Worm (Caenorhabditis elegans) whole organism, mixed stage, embryonic: ENCODE results near the gene nsph-4.3.

ENCODE experiments used
- ceh-43 ChIP-seq: fragments of 200-800 bp; sonication (Bioruptor generic); optimal IDR thresholded peaks from 2 replicates; lab custom pipeline; 2018; ENCODE audit warnings: mild to moderate bottlenecking, missing genetic modification characterization, moderate library complexity, missing compliant biosample characterization
- ces-1 ChIP-seq: fragments of 150-350 bp; optimal IDR thresholded peaks from 2 replicates; lab custom pipeline; 2014; ENCODE audit warnings: missing biosample characterization, missing genetic modification reagents, missing genetic modification characterization
- hlh-1 ChIP-seq: fragments of 150-350 bp; optimal IDR thresholded peaks from 2 replicates; lab custom pipeline; 2014; ENCODE audit warnings: missing biosample characterization, missing genetic modification reagents, missing genetic modification characterization
- lsy-2 ChIP-seq: fragments of 150-350 bp; optimal IDR thresholded peaks from 2 replicates; lab custom pipeline; 2014; ENCODE audit warnings: missing biosample characterization, missing genetic modification characterization
- mep-1 ChIP-seq: fragments of 150-350 bp; optimal IDR thresholded peaks from 2 replicates; lab custom pipeline; 2017; ENCODE audit warnings: missing biosample characterization, missing genetic modification reagents, missing genetic modification characterization, inconsistent platforms
- nhr-12 ChIP-seq: fragments of 150-350 bp; optimal IDR thresholded peaks from 2 replicates; lab custom pipeline; 2014; ENCODE audit warnings: missing biosample characterization, missing genetic modification characterization
- nhr-237 ChIP-seq: fragments of 150-350 bp; optimal IDR thresholded peaks from 2 replicates; lab custom pipeline; 2014; ENCODE audit warnings: missing biosample characterization, missing genetic modification characterization
- sptf-1 ChIP-seq: sonication (generic microtip); optimal IDR thresholded peaks from 2 replicates; lab custom pipeline; 2017; ENCODE audit warnings: mild to moderate bottlenecking, missing genetic modification characterization, moderate library complexity, missing compliant biosample characterization
- unc-120 ChIP-seq: sonication (generic microtip); optimal IDR thresholded peaks from 2 replicates; lab custom pipeline; 2017; ENCODE audit warnings: missing genetic modification characterization, missing compliant biosample characterization; ENCODE audit not compliant: poor library complexity, severe bottlenecking
- unc-62 ChIP-seq: fragments of 150-350 bp; optimal IDR thresholded peaks from 2 replicates; lab custom pipeline; 2014; ENCODE audit warnings: missing biosample characterization, missing genetic modification reagents, missing genetic modification characterization

DNA sequence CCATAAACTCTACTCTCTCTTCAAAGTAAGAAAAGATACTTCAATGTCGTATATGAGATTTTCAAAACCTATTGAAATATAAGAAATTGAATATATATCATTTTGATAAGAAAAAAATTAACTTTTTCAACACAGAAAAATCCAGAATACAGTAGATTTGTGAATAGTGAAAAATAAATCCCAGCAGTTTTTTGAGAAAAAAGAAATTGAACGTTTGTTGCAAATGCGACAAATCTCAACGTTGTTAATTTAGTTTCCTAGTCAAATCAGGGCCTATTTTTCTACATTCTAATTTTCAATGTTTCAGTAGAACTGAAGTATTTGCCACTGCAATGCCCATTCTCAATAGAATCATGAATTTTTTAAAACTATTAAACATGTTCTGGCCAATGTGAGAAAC lies 5.5 kb upstream of the nsph-4.3 start, which contains the start of gene T04A6.2:
- TF ChIP-seq unc-62 (GFP tag; lab: Kevin White, UChicago): no peak
- TF ChIP-seq nhr-12 (tag; lab: Kevin White, UChicago): no peak
- TF ChIP-seq ces-1 (GFP tag; lab: Kevin White, UChicago): no peak
- TF ChIP-seq mep-1 (tag; lab: Kevin White, UChicago): no peak
- TF ChIP-seq lsy-2 (tag; lab: Kevin White, UChicago): no peak
- no peak for TF ChIP-seq nhr-237
- no peak for TF ChIP-seq unc-120 (tag; lab: Kevin White, UChicago)
- no peak for TF ChIP-seq hlh-1
- no peak for TF ChIP-seq sptf-1 (tag; lab: Kevin White, UChicago)
- no peak for TF ChIP-seq ceh-43 (GFP tag; lab: Kevin White, UChicago)
